Worm (Caenorhabditis elegans) whole organism, midembryonic: ENCODE data around the gene C16A3.6.

Source experiments
- T22C8.4 ChIP-seq: fragments of 200-800 bp; sonication (Bioruptor generic); IDR thresholded peaks from 2 replicates; pipeline ENCODE4 v1.3.6; 2022; ENCODE audit warnings: missing genetic modification characterization, missing compliant biosample characterization
- cog-1 ChIP-seq: sonication (generic microtip); optimal IDR thresholded peaks from 2 replicates; lab custom pipeline; 2016; ENCODE audit warnings: missing genetic modification characterization, missing compliant biosample characterization
- flt-1 ChIP-seq: fragments of 200-800 bp; sonication (Bioruptor generic); IDR thresholded peaks from 2 replicates; pipeline ENCODE4 v1.3.6; 2022; ENCODE audit warnings: missing genetic modification characterization, missing compliant biosample characterization
- klf-2 ChIP-seq: fragments of 200-800 bp; sonication (Bioruptor generic); conservative IDR thresholded peaks from 2 replicates; pipeline ENCODE4 v1.3.6; 2022; ENCODE audit warnings: missing genetic modification reagents, missing genetic modification characterization, missing compliant biosample characterization
- med-1 ChIP-seq: sonication (generic microtip); optimal IDR thresholded peaks from 2 replicates; lab custom pipeline; 2017; ENCODE audit warnings: missing genetic modification characterization, mild to moderate bottlenecking, missing compliant biosample characterization, antibody characterized with exemption, missing genetic modification reagents; ENCODE audit not compliant: insufficient read depth
- ref-1 ChIP-seq: fragments of 200-800 bp; sonication (Bioruptor generic); conservative IDR thresholded peaks from 2 replicates; pipeline ENCODE4 v1.3.6; 2022; ENCODE audit warnings: missing genetic modification reagents, missing genetic modification characterization, missing compliant biosample characterization
- tab-1 ChIP-seq: fragments of 200-800 bp; sonication (Bioruptor generic); IDR thresholded peaks from 2 replicates; pipeline ENCODE4 v1.3.6; 2022; ENCODE audit warnings: missing genetic modification characterization, missing compliant biosample characterization
- ztf-23 ChIP-seq: fragments of 200-800 bp; sonication (Bioruptor generic); IDR thresholded peaks from 2 replicates; pipeline ENCODE4 v1.3.6; 2022; ENCODE audit warnings: missing genetic modification reagents, missing genetic modification characterization, missing compliant biosample characterization
- ztf-29 ChIP-seq: fragments of 200-800 bp; sonication (Bioruptor generic); IDR thresholded peaks from 2 replicates; pipeline ENCODE4 v1.3.6; 2022; ENCODE audit warnings: missing genetic modification reagents, missing genetic modification characterization, missing compliant biosample characterization

The C16A3.6 gene

DNA sequence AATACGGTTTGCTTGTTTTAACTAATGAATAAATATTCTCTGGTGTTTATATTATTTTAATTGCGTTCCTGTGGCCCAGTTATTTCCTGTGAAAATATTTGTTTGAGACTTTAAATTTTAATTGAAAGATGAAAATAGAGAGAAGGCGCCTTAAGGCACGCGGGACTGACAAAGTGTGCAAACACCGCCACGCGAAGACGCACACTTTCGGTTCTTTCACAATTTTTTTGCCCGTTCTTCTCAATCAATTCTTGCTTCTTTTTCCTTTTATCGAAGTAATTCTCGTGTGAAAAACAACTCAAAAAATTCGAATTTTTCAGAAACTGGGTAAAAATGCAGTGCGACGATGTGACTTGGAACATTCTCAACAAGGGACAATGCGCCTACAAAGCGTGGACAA is at the start of gene C16A3.6:
TSS of gene C16A3.6 (plus strand) at position 84 of the 400 bp plus-strand sequence.
- TF ChIP-seq ztf-23 (GFP tag; lab: Robert Waterston, UW), result no peak
- TF ChIP-seq flt-1 (GFP tag; lab: Robert Waterston, UW), result peak; percentile 63; the same call in 1 of the 2 replicates

DNA sequence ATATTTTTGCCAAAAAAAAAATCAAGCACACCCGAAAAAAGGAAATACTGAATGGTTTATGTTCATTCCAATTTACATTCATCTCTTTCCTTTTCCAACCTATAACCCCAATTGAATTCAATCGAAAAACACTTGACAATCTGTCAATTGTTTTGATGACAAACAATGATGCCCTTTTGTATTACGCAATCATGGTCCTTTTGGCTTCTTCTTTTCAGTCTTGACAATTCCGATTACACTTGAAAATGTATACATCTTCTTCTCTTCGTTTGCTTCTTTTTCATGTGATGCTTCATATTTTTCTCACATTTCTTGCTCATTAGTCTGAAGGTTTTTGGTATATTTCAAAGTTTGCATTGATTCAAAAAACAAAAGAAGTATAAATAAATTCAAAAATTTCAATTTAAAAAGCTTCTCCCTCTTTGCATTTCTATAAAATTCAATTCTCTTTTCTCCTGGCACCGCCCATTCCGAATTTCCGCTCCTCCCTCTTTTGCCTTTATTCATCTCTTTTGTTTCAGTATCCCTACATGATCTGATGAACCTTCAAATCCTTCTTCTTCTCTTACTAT is 47.7 kb upstream of the C16A3.6 start, which contains the start of gene C56G2.4:
TSS of gene C56G2.4 (plus strand) at position 522 of the 572 bp plus-strand sequence.
- no peak for TF ChIP-seq ztf-23 (GFP tag; lab: Robert Waterston, UW)
- no peak for TF ChIP-seq tab-1 (GFP tag; lab: Robert Waterston, UW)
- TF ChIP-seq flt-1 (GFP tag; lab: Robert Waterston, UW), result no peak
- TF ChIP-seq klf-2, result no peak
- TF ChIP-seq med-1 (GFP tag; lab: Kevin White, UChicago), result no peak
- TF ChIP-seq ztf-29, result no peak
- no peak for TF ChIP-seq cog-1
- TF ChIP-seq T22C8.4 (GFP tag; lab: Robert Waterston, UW), result no peak

DNA sequence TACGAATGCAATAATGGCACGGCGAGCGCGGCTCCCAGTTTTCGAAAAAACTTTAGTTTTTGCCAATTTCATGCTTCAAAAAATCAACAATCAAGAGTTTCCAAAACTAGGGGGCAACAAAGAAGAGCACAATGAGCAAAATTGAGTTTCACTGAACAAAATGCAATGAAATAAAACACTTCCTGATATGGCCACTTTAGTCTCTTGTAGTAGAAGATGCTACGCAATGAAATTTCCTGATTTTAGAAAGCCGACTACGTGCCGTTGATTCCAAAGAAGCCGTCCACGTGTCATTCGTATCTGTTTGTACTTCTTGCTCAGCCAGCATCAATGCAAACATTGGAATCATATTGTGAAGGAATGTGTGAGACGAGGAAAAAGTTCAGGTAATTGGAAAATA is 44.6 kb upstream of the C16A3.6 start:
- TF ChIP-seq ref-1 (no peak), klf-2 (no peak), T22C8.4 (GFP tag; lab: Robert Waterston, UW) (no peak), tab-1 (GFP tag; lab: Robert Waterston, UW) (no peak), med-1 (GFP tag; lab: Kevin White, UChicago) (no peak), cog-1 (no peak), ztf-23 (GFP tag; lab: Robert Waterston, UW) (no peak), ztf-29 (no peak), flt-1 (GFP tag; lab: Robert Waterston, UW) (no peak)

DNA sequence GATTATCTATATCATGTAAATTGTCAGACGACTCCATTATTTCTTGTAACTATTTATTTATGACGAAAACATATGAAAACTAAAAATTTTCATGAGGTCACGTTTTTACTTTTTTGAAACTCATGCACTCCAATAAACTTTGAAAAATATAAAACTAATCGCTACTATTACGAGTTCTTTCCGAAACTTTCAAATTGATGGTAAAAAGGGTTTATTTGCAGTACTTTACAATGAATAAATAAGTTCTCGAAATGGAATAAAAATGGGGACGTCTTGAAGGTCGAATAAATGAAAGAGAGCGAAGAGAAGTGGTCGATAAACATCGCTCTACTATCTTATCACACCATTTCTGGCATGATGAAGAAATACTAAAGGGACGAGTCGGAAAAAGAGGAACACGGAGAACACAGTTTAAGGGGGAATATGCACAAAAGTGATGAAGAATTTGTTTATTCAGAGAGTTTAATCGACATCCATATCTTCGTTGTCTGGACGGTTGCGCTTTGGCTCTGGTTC is 39.0 kb upstream of the C16A3.6 start, which contains the start of gene let-767:
TSS of gene let-767 (minus strand) at position 51 of the 516 bp plus-strand sequence.
- TF ChIP-seq med-1 (GFP tag; lab: Kevin White, UChicago), result no peak
- no peak for TF ChIP-seq klf-2
- TF ChIP-seq cog-1, result no peak
- no peak for TF ChIP-seq T22C8.4 (GFP tag; lab: Robert Waterston, UW)
- no peak for TF ChIP-seq ztf-29
- TF ChIP-seq tab-1 (GFP tag; lab: Robert Waterston, UW), result no peak
- TF ChIP-seq ref-1, result no peak
- no peak for TF ChIP-seq ztf-23 (GFP tag; lab: Robert Waterston, UW)
- no peak for TF ChIP-seq flt-1 (GFP tag; lab: Robert Waterston, UW)

DNA sequence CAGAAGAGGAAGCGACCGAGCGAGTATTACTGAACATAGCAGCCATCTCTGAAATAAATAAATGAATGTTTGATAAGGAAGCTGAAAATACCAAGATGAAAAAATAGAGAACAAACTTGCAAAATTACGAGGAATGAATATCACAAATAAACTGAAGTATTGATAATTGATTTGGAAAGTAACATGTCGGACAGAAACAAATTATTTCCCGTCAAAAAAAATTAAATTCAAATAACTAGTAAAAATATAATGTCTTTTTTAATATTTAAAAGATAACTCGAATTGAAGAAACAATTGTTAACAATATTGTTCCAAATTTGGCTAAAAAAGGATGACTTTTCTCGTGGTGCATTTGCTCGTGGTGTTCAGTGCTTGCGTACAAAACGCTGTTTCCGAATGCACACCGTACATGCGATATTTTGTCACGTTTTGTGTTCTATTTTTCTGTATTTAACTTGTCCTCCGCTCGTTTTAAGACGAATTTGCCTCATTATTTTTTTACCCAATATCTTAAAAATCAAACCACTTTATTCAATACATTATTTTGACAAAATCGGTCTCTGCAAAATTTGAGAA is 37.0 kb upstream of the C16A3.6 start, which contains the start of gene rpn-13:
TSS of gene rpn-13 (minus strand) at position 51 of the 576 bp plus-strand sequence.
- no peak for TF ChIP-seq tab-1 (GFP tag; lab: Robert Waterston, UW)
- TF ChIP-seq ztf-23 (GFP tag; lab: Robert Waterston, UW), result no peak
- no peak for TF ChIP-seq klf-2
- TF ChIP-seq ztf-29, result no peak
- no peak for TF ChIP-seq T22C8.4 (GFP tag; lab: Robert Waterston, UW)
- no peak for TF ChIP-seq flt-1 (GFP tag; lab: Robert Waterston, UW)
- no peak for TF ChIP-seq ref-1
- TF ChIP-seq med-1 (GFP tag; lab: Kevin White, UChicago), result no peak
- TF ChIP-seq cog-1, result no peak

DNA sequence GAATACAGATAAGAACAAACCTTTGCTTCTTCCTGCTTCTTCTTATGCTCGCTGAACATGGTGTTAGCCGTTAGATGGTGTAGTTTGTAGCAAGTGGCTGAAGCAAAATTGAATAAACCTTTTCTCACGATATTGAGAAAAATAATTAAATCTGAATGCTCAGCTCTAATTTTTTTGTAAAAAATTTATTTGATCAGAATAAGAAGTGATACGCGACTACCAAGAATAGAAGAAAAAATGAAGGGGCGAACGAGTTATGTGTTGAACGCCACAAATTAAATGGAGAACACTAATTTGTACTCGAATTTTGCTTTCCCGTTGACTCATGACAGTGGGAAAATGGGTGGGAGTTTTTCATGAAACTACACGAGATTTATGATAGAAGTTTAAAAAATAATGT is 35.8 kb upstream of the C16A3.6 start, which contains the start of gene C56G2.9:
TSS of gene C56G2.9 (minus strand) at position 101 of the 400 bp plus-strand sequence.
- TF ChIP-seq tab-1 (GFP tag; lab: Robert Waterston, UW), result no peak
- no peak for TF ChIP-seq ref-1
- TF ChIP-seq ztf-29, result no peak
- TF ChIP-seq flt-1 (GFP tag; lab: Robert Waterston, UW), result no peak
- no peak for TF ChIP-seq med-1 (GFP tag; lab: Kevin White, UChicago)
- TF ChIP-seq ztf-23 (GFP tag; lab: Robert Waterston, UW), result no peak
- TF ChIP-seq cog-1, result no peak
- TF ChIP-seq klf-2, result no peak
- TF ChIP-seq T22C8.4 (GFP tag; lab: Robert Waterston, UW), result no peak

DNA sequence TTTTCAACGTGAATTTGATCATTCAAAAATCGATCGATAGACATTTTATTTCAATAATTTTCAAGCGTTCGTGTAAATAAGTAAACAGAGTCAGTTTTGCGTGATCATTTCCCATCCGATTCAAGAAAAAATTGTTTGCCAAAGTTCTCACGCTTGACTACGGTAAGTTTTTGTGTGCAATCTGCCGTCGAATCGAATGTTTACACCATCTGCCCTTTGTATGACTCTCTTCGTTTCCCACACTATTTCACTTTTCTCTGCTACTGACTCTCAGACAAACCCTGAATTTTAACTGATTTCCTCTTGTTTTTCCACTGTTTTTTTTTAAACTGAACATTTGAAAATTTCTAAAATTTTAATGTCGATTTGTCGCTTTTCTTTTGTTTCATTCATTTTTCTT is 34.3 kb upstream of the C16A3.6 start:
- TF ChIP-seq med-1 (GFP tag; lab: Kevin White, UChicago) (peak; percentile 29), klf-2 (no peak), T22C8.4 (GFP tag; lab: Robert Waterston, UW) (no peak; the same call in 1 of the 2 replicates), flt-1 (GFP tag; lab: Robert Waterston, UW) (peak; percentile 75; the same call in 1 of the 2 replicates), cog-1 (peak; percentile 73), ref-1 (no peak), ztf-23 (GFP tag; lab: Robert Waterston, UW) (0 out of 2 replicates have a peak, but pooled peaks have one; percentile 40), tab-1 (GFP tag; lab: Robert Waterston, UW) (no peak)

DNA sequence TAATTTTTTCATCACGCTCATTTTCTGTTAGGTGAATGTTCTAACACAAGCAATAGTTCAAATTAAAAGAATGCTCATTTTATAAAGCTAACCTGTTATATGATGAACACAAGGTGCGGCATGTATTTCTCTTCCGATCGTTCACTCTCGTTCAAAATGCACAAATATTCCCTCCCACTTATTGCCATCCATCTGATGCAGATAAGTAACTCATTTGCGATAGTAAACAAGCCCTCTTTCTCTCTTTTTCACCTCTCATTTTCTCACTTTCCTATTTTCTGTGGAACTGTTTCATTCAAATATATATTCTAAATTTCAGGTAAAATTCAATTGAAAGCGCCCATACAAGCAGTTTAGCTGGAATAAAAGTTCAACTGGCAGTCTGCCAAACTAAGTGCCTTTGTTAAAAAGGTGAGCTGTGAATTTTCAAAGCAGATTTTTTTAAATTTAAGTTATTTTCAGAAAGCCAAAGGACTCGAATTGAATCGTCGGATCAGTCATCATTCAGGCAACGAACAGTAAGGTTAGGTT is 33.0 kb upstream of the C16A3.6 start, which contains the start of the genes trmt-10C.2 and C56G2.22:
TSS of gene trmt-10C.2 (plus strand) at position 314 of the 531 bp plus-strand sequence.
TSS of gene C56G2.22 (plus strand) at position 481 of the 531 bp plus-strand sequence.
- TF ChIP-seq ref-1, result no peak
- no peak for TF ChIP-seq med-1 (GFP tag; lab: Kevin White, UChicago)
- no peak for TF ChIP-seq klf-2
- TF ChIP-seq tab-1 (GFP tag; lab: Robert Waterston, UW), result no peak
- TF ChIP-seq T22C8.4 (GFP tag; lab: Robert Waterston, UW), result no peak
- no peak for TF ChIP-seq ztf-23 (GFP tag; lab: Robert Waterston, UW)
- no peak for TF ChIP-seq cog-1
- TF ChIP-seq flt-1 (GFP tag; lab: Robert Waterston, UW), result no peak
- no peak for TF ChIP-seq ztf-29

DNA sequence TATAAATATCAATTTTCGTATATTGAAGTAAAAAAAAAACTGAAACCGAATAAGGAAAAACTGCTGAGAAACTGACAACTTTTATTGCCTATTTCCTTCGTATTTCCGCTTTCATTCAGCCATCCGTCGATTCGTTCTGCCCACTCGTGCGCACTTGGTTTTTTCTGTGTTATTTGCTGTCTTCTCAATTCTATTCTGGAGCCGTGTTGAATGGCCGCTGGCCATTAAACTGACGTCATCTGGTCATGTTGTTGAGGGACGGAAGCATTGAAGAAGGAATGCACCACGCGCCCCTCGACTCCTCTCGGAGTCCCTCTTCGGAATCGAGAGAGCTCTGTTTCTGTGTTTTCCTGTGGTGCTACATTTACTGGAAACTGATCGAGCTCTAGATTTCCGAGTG is 30.4 kb upstream of the C16A3.6 start:
- TF ChIP-seq ztf-23 (GFP tag; lab: Robert Waterston, UW) (no peak), tab-1 (GFP tag; lab: Robert Waterston, UW) (0 out of 2 replicates have a peak, but pooled peaks have one; percentile 34)
